Fruit fly (Drosophila melanogaster) whole organism: ENCODE measurements around the gene Takl1.

Experiments used
- CG8478 ChIP-seq: fragments of >200 bp; optimal IDR thresholded peaks from 2 replicates; lab custom pipeline; 2018; ENCODE audit warnings: inconsistent platforms
- Dll ChIP-seq: fragments of >200 bp; optimal IDR thresholded peaks from 2 replicates; lab custom pipeline; 2017
- EcR ChIP-seq, 2 experiments: fragments of >200 bp; optimal IDR thresholded peaks; 2 replicates each; lab custom pipeline; 2017; ENCODE audit warnings: missing biosample characterization in 2 of 2, missing genetic modification characterization in 2 of 2, missing genetic modification reagents in 2 of 2
- pan ChIP-seq: fragments of >200 bp; optimal IDR thresholded peaks from 2 replicates; lab custom pipeline; 2017
- psq ChIP-seq: fragments of >200 bp; optimal IDR thresholded peaks from 2 replicates; lab custom pipeline; 2017
- usp ChIP-seq: fragments of >200 bp; optimal IDR thresholded peaks from 2 replicates; lab custom pipeline; 2017; ENCODE audit warnings: missing biosample characterization, missing genetic modification characterization, mixed read lengths

Gene Takl1

DNA sequence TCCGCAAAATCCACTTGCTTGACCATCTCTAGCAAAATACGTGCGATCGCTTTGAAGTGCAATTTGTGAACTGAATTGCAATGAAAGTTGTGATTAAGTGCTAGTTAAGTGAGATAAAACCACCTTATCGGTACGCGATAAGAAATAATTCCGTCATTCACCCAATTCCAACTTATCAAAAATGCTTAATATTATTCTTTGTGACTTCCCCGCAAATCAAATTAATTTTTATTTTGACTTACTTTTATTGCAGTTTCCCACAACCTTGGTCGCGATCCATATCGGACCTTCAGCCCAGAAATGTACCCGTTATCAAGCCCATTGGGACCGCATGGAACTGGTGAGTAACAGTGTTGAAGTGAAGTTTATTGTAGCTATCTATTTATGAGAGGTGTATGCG, at the start of gene Takl1:
TSS of gene Takl1 (minus strand) at position 59 of the 400 bp plus-strand sequence.
- TF ChIP-seq pan (lab: Kevin White, UChicago) (no peak), psq (lab: Kevin White, UChicago) (no peak), EcR (GFP tag; optimal IDR thresholded peaks at IDR 0.05; lab: Kevin White, UChicago) (no peak), usp (GFP tag; lab: Kevin White, UChicago) (no peak), Dll (lab: Kevin White, UChicago) (no peak), CG8478 (lab: Kevin White, UChicago) (no peak)

DNA sequence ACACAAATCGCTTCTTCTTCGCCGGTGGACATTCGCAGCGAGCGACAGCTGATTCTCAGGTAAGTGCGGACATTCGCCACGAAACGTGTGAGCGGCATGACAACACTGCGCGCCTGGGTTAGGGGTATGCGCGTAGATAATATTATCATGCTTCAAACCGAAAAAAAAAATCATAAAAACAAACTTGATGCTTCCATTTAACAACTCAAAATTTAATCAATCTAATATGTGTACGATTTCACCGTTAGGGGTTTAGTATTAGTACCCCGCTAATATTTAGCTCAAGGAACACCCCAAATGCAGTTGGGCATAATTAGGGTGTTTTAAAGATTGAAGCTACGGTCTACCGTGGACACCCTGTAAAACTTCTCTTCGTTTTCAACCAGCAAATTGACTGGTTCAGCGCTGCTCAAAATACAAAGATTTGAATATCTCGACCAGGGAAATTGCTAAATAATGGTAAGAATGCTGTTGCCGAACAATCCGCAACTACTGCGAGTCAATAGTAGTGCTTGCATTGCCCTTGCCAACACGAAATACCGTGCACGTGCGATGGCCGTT, 49.5 kb upstream of the Takl1 start, which contains the start of the genes CG17271 and RpS20:
TSS of gene CG17271 (minus strand) at position 34 of the 561 bp plus-strand sequence.
TSS of gene RpS20 (plus strand) at position 367 of the 561 bp plus-strand sequence.
- TF ChIP-seq EcR (GFP tag; optimal IDR thresholded peaks at IDR 0.05; lab: Kevin White, UChicago) (no peak), Dll (lab: Kevin White, UChicago) (no peak), pan (lab: Kevin White, UChicago) (no peak), usp (GFP tag; lab: Kevin White, UChicago) (no peak), CG8478 (lab: Kevin White, UChicago) (no peak), psq (lab: Kevin White, UChicago) (no peak)

DNA sequence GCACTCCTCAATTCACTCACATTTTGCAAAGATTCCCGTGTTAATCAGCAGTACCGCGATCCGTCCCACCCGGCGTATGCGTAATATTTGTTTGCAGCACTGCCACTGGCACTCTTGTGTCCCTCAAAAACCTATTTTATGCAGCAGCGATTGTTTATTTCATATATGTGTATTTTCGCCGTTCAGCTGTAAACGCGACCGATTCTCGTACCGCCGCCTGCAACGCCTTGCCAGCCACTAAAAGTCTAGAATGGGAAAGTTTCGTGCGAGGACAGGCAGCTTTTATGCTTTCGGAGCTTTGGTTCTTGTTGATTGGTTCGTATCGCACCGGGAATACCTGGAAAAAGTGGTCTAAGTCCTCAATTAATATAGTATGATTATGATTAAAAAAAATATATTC, 46.3 kb upstream of the Takl1 start, which contains the start of gene CG17270:
TSS of gene CG17270 (minus strand) at position 241 of the 400 bp plus-strand sequence.
- TF ChIP-seq psq (lab: Kevin White, UChicago): no peak

DNA sequence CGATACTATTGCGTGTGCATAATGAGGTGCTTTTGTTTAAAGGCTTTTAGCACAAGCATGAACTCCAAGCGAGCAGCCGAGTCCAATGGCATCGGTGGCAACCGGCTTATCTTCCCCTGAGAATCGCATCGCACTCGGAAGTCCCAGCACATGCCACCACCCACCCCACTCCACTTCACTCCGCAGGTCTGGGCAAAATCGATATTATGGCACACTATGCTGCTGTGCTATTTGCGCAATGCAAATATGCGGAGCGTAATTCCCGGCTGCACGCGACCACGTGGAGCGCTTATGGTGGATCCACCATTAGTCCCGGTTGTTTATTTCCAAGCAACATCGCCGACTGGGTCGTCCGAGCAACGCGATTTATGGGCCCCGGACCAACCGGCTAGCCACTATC, 45.8 kb upstream of the Takl1 start:
- no peak for TF ChIP-seq CG8478 (lab: Kevin White, UChicago)
- TF ChIP-seq usp (GFP tag; lab: Kevin White, UChicago): no peak
- TF ChIP-seq Dll (lab: Kevin White, UChicago): no peak
- TF ChIP-seq psq (lab: Kevin White, UChicago): no peak
- TF ChIP-seq pan (lab: Kevin White, UChicago): no peak
- no peak for TF ChIP-seq EcR (GFP tag; optimal IDR thresholded peaks at IDR 0.05; lab: Kevin White, UChicago)

DNA sequence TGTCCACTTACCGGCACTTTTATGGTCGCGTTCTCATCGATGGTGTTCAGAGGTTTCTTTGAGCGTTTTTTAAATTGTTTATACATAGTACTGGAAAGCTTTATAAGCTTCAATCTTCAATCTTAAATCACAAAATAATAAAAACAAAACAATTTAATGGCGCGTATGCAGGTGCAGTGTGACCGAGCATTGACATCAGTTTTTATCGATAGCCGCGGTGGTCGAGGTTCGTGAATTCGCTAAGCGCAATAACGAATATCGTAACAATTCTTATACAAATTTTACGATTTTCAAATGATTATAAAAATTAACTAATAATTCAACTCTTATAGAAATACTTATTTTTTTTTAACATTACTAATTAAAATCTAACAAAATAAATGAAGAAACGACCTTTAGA, 43.6 kb upstream of the Takl1 start, which contains the start of gene Fancd2:
TSS of gene Fancd2 (minus strand) at position 183 of the 400 bp plus-strand sequence.
- no peak for TF ChIP-seq psq (lab: Kevin White, UChicago)
- no peak for TF ChIP-seq usp (GFP tag; lab: Kevin White, UChicago)
- no peak for TF ChIP-seq CG8478 (lab: Kevin White, UChicago)
- no peak for TF ChIP-seq EcR (GFP tag; optimal IDR thresholded peaks at IDR 0.05; lab: Kevin White, UChicago)
- no peak for TF ChIP-seq pan (lab: Kevin White, UChicago)
- no peak for TF ChIP-seq Dll (lab: Kevin White, UChicago)

DNA sequence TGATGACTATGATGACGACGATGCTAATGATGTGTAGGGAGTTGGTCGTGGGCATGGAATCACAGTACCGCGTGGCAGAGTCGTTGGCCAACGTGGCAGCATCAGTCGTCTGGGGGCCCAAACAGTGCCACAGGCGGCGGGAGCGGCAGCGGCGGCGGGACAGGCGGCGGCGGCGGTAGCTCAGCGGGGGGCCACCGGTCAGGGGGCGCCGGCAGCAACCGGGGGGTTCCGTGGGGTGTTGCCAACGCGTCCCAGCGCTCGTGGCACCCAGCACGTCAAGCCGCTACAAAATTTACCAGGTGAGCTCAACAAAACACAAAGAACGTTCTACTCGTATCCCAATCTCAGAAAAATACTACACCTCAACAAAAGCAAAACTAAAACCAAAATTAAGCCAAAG, 29.9 kb upstream of the Takl1 start:
- TF ChIP-seq psq (lab: Kevin White, UChicago) (no peak), Dll (lab: Kevin White, UChicago) (no peak), CG8478 (lab: Kevin White, UChicago) (no peak), usp (GFP tag; lab: Kevin White, UChicago) (no peak), pan (lab: Kevin White, UChicago) (no peak), EcR (GFP tag; optimal IDR thresholded peaks at IDR 0.05; lab: Kevin White, UChicago) (no peak)

DNA sequence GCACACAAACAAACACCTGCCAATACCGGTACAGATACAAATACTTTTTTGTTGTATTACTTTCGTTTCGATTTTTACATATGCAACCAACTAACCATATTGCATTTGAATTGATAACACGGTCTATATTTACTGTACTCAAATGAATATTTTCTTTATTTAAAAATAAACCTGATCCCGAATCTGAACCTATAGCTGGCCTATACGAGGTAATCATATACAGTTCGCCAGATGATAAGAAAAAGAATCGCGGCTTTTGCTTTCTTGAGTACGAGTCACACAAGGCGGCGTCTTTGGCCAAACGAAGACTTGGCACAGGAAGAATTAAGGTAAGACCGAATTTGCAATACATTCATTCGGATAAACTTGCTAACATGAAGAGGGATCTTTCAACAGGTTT, 24.5 kb upstream of the Takl1 start:
- TF ChIP-seq CG8478 (lab: Kevin White, UChicago) (no peak), EcR (GFP tag; optimal IDR thresholded peaks at IDR 0.05; lab: Kevin White, UChicago) (no peak), pan (lab: Kevin White, UChicago) (no peak), usp (GFP tag; lab: Kevin White, UChicago) (no peak), Dll (lab: Kevin White, UChicago) (no peak), psq (lab: Kevin White, UChicago) (no peak)

DNA sequence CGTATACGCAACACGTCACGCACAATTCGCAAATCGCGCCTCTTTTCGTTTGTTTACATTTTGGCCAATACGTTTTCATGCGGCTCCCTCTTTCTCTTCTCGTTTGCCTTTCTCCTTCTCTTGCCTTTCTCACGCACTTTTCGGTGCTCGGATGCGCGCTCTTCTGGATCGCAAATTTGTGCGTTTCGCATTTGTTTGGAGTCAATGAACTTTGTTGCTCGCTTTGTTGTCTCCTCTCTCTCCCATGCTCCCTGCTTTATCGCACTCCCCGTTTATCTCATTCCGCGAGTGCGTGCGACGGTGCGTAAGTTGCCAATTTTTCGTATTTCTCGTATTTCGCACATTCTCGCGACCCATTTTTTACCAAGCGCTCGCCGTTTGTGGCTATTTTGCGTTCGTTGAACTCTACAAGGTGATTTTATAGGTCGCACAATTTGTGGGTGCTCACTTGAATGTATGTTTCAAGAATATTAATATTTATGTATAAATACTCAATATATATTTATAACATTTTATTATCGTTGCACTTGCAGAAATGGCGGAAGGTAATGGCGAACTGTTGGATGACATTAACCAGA, 18.9 kb upstream of the Takl1 start:
- TF ChIP-seq psq (lab: Kevin White, UChicago) (no peak), EcR (GFP tag; optimal IDR thresholded peaks at IDR 0.05; lab: Kevin White, UChicago) (peak; percentile 67 to 85), Dll (lab: Kevin White, UChicago) (no peak), CG8478 (lab: Kevin White, UChicago) (no peak), pan (lab: Kevin White, UChicago) (no peak), usp (GFP tag; lab: Kevin White, UChicago) (no peak)

DNA sequence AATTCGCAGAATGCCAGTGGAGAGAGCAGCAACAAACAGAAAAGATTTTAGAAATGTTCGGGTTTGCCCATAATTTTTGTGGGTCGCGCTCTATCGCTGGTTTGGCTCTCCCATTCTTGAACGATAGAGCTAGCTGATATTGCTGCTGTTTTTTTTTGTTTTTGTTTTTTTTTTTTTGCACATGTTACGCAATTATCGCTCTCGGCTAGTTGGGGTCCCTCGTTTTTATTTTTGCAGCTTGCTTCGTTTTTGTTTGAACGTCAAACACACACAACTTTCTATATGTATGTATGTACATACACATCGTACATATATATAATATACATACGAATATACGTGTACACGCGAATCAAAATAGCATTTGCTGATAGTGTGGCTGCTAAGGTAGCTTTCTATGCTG, 18.0 kb upstream of the Takl1 start:
- TF ChIP-seq Dll (lab: Kevin White, UChicago) (no peak), psq (lab: Kevin White, UChicago) (no peak), CG8478 (lab: Kevin White, UChicago) (no peak), pan (lab: Kevin White, UChicago) (no peak), EcR (GFP tag; optimal IDR thresholded peaks at IDR 0.05; lab: Kevin White, UChicago) (no peak), usp (GFP tag; lab: Kevin White, UChicago) (no peak)

DNA sequence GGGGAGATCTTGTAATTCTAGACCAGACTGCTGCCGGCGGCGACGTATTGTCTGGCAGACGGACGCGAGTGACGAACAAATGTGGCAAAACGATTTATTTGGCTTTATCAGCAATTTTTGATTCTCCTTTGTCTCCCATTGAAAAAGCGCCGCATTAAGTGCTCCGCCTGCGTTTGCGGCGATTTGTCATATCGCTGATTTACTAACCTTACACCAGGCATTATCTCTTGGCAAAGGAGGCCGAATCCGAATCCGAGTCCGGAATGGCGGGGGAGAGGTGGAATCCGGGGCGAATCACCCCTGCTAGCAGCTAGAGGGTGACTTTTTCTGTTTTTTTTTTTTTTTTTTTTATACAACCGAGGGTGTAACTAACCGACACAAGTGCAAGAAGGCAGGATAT, 16.2 kb upstream of the Takl1 start:
- no peak for TF ChIP-seq usp (GFP tag; lab: Kevin White, UChicago)
- no peak for TF ChIP-seq CG8478 (lab: Kevin White, UChicago)
- TF ChIP-seq psq (lab: Kevin White, UChicago): no peak
- no peak for TF ChIP-seq pan (lab: Kevin White, UChicago)
- TF ChIP-seq EcR (GFP tag; optimal IDR thresholded peaks at IDR 0.05; lab: Kevin White, UChicago): no peak
